Fruit fly (Drosophila melanogaster) whole organism, embryonic: ENCODE data around the gene CG8281.
A peak's percentile ranks its signal among the peaks of the same experiment; 100 is the strongest.

Source experiments
- Atf-2 ChIP-seq: fragments of 200-800 bp; sonication (Bioruptor generic); optimal IDR thresholded peaks from 2 replicates; lab custom pipeline; 2016; ENCODE audit warnings: missing biosample characterization, missing genetic modification characterization
- Atf6 ChIP-seq: fragments of 200-800 bp; sonication (Bioruptor generic); IDR thresholded peaks from 2 replicates; pipeline ENCODE4 v1.3.6; 2022; ENCODE audit warnings: missing biosample characterization, missing genetic modification characterization
- CG10209 ChIP-seq: fragments of 200-800 bp; sonication (Bioruptor generic); optimal IDR thresholded peaks from 3 replicates; lab custom pipeline; 2017; ENCODE audit warnings: missing biosample characterization, mild to moderate bottlenecking, missing genetic modification characterization, missing genetic modification reagents
- CG11085 ChIP-seq: fragments of 200-800 bp; sonication (Bioruptor generic); IDR thresholded peaks from 2 replicates; pipeline ENCODE4 v1.3.6; 2022; ENCODE audit warnings: missing biosample characterization, missing genetic modification characterization
- CG11093 ChIP-seq: fragments of 200-800 bp; sonication (Bioruptor generic); IDR thresholded peaks from 3 replicates; pipeline ENCODE4 v1.3.6; 2022; ENCODE audit warnings: missing biosample characterization, missing genetic modification characterization
- CG11560 ChIP-seq: fragments of 200-800 bp; sonication (Bioruptor generic); IDR thresholded peaks from 3 replicates; pipeline ENCODE4 v1.3.6; 2022; ENCODE audit warnings: missing biosample characterization, missing genetic modification characterization
- CG12299 ChIP-seq: fragments of 200-800 bp; sonication (Bioruptor generic); optimal IDR thresholded peaks from 2 replicates; lab custom pipeline; 2018; ENCODE audit warnings: missing biosample characterization, mild to moderate bottlenecking, missing genetic modification characterization
- CG12391 ChIP-seq: fragments of 200-800 bp; sonication (Bioruptor generic); optimal IDR thresholded peaks from 3 replicates; lab custom pipeline; 2018; ENCODE audit warnings: missing biosample characterization, mild to moderate bottlenecking, missing genetic modification characterization, moderate library complexity
- CG12744 ChIP-seq: fragments of 200-800 bp; sonication (Bioruptor generic); optimal IDR thresholded peaks from 2 replicates; lab custom pipeline; 2016; ENCODE audit warnings: missing biosample characterization, missing genetic modification characterization
- CG14667 ChIP-seq: fragments of 200-800 bp; sonication (Bioruptor generic); IDR thresholded peaks from 2 replicates; pipeline ENCODE4 v1.3.6; 2022; ENCODE audit warnings: missing biosample characterization, missing genetic modification characterization
- CG15514 ChIP-seq: fragments of 200-800 bp; sonication (Bioruptor generic); optimal IDR thresholded peaks from 3 replicates; lab custom pipeline; 2017; ENCODE audit warnings: missing biosample characterization, missing genetic modification characterization, mild to moderate bottlenecking, moderate library complexity, missing genetic modification reagents
- CG17568 ChIP-seq: fragments of 200-800 bp; sonication (Bioruptor generic); optimal IDR thresholded peaks from 2 replicates; lab custom pipeline; 2018; ENCODE audit warnings: missing biosample characterization, mild to moderate bottlenecking, missing genetic modification characterization, moderate library complexity
- CG17612 ChIP-seq: fragments of 200-800 bp; sonication (Bioruptor generic); IDR thresholded peaks from 2 replicates; pipeline ENCODE4 v1.3.6; 2022; ENCODE audit warnings: missing biosample characterization, missing genetic modification characterization
- CG1832 ChIP-seq: fragments of 200-800 bp; sonication (Bioruptor generic); optimal IDR thresholded peaks from 2 replicates; lab custom pipeline; 2017; ENCODE audit warnings: missing biosample characterization, mild to moderate bottlenecking, missing genetic modification characterization, inconsistent platforms
- CG34224 ChIP-seq: fragments of 200-800 bp; sonication (Bioruptor generic); IDR thresholded peaks from 3 replicates; pipeline ENCODE4 v1.3.6; 2022; ENCODE audit warnings: missing biosample characterization, missing genetic modification characterization; ENCODE audit not compliant: partially characterized antibody
- CG3995 ChIP-seq: fragments of 200-800 bp; sonication (Bioruptor generic); optimal IDR thresholded peaks from 3 replicates; lab custom pipeline; 2016; ENCODE audit warnings: missing biosample characterization, missing genetic modification characterization
- CG4404 ChIP-seq: fragments of 200-800 bp; sonication (Bioruptor generic); IDR thresholded peaks from 2 replicates; pipeline ENCODE4 v1.3.6; 2022; ENCODE audit warnings: missing biosample characterization, missing genetic modification characterization
- CG4424 ChIP-seq: fragments of 200-800 bp; sonication (Bioruptor generic); optimal IDR thresholded peaks from 3 replicates; lab custom pipeline; 2016; ENCODE audit warnings: missing biosample characterization, missing genetic modification characterization
- CG6272 ChIP-seq: fragments of 200-800 bp; sonication (Bioruptor generic); IDR thresholded peaks from 2 replicates; pipeline ENCODE4 v1.3.6; 2022; ENCODE audit warnings: missing biosample characterization, missing genetic modification characterization
- CG6813 ChIP-seq: fragments of 200-800 bp; sonication (Bioruptor generic); optimal IDR thresholded peaks from 2 replicates; lab custom pipeline; 2017; ENCODE audit warnings: missing biosample characterization, missing genetic modification characterization, mild to moderate bottlenecking, moderate library complexity, missing genetic modification reagents
- CG6854 ChIP-seq: fragments of 200-800 bp; sonication (Bioruptor generic); optimal IDR thresholded peaks from 3 replicates; lab custom pipeline; 2017; ENCODE audit warnings: missing biosample characterization, mild to moderate bottlenecking, missing genetic modification characterization
- CG7928 ChIP-seq: fragments of 200-800 bp; sonication (Bioruptor generic); optimal IDR thresholded peaks from 2 replicates; lab custom pipeline; 2017; ENCODE audit warnings: missing biosample characterization, mild to moderate bottlenecking, missing genetic modification characterization
- CG8359 ChIP-seq: fragments of 200-800 bp; sonication (Bioruptor generic); optimal IDR thresholded peaks from 2 replicates; lab custom pipeline; 2017; ENCODE audit warnings: missing biosample characterization, mild to moderate bottlenecking, missing genetic modification characterization, borderline replicate concordance
- CG8944 ChIP-seq: fragments of 200-800 bp; sonication (Bioruptor generic); optimal IDR thresholded peaks from 3 replicates; lab custom pipeline; 2016; ENCODE audit warnings: missing biosample characterization, missing genetic modification characterization
- CG9215 ChIP-seq: fragments of 200-800 bp; sonication (Bioruptor generic); IDR thresholded peaks from 2 replicates; pipeline ENCODE4 v1.3.6; 2022; ENCODE audit warnings: missing biosample characterization, missing genetic modification characterization
- Hr3 ChIP-seq: fragments of 200-800 bp; sonication (Bioruptor generic); optimal IDR thresholded peaks from 3 replicates; lab custom pipeline; 2016; ENCODE audit warnings: missing biosample characterization, missing genetic modification characterization
- MTF-1 ChIP-seq: fragments of 200-800 bp; sonication (Bioruptor generic); optimal IDR thresholded peaks from 2 replicates; lab custom pipeline; 2018; ENCODE audit warnings: missing biosample characterization, mild to moderate bottlenecking, missing genetic modification characterization, borderline replicate concordance
- Mad ChIP-seq: fragments of 200-800 bp; sonication (Bioruptor generic); optimal IDR thresholded peaks from 2 replicates; lab custom pipeline; 2016; ENCODE audit warnings: missing biosample characterization, missing genetic modification characterization
- NK7.1 ChIP-seq: fragments of 200-800 bp; sonication (Bioruptor generic); optimal IDR thresholded peaks from 3 replicates; lab custom pipeline; 2016; ENCODE audit warnings: missing biosample characterization, missing genetic modification characterization
- Nf-YA ChIP-seq: fragments of 200-800 bp; sonication (Bioruptor generic); IDR thresholded peaks from 2 replicates; pipeline ENCODE4 v1.3.6; 2022; ENCODE audit warnings: missing biosample characterization, missing genetic modification characterization
- Ravus ChIP-seq: fragments of 200-800 bp; sonication (Bioruptor generic); IDR thresholded peaks from 2 replicates; pipeline ENCODE4 v1.3.6; 2022; ENCODE audit warnings: missing biosample characterization, missing genetic modification characterization
- Sox100B ChIP-seq: fragments of 200-800 bp; sonication (Bioruptor generic); optimal IDR thresholded peaks from 3 replicates; lab custom pipeline; 2018; ENCODE audit warnings: missing biosample characterization, mild to moderate bottlenecking, missing genetic modification characterization
- bbx ChIP-seq: fragments of 200-800 bp; sonication (Bioruptor generic); IDR thresholded peaks from 2 replicates; pipeline ENCODE4 v1.3.6; 2022; ENCODE audit warnings: missing biosample characterization, missing genetic modification characterization; ENCODE audit not compliant: partially characterized antibody
- chm ChIP-seq: fragments of 200-800 bp; sonication (Bioruptor generic); IDR thresholded peaks from 2 replicates; pipeline ENCODE4 v1.3.6; 2022; ENCODE audit warnings: missing biosample characterization, missing genetic modification characterization
- da ChIP-seq: fragments of 200-800 bp; sonication (Bioruptor generic); optimal IDR thresholded peaks from 2 replicates; lab custom pipeline; 2016; ENCODE audit warnings: missing biosample characterization, missing genetic modification characterization
- danr ChIP-seq: fragments of 200-800 bp; sonication (Bioruptor generic); IDR thresholded peaks from 2 replicates; pipeline ENCODE4 v1.3.6; 2022; ENCODE audit warnings: missing biosample characterization, missing genetic modification characterization
- eyg ChIP-seq: fragments of 200-800 bp; sonication (Bioruptor generic); optimal IDR thresholded peaks from 3 replicates; lab custom pipeline; 2016; ENCODE audit warnings: missing biosample characterization, missing genetic modification characterization
- fd102C ChIP-seq: fragments of 200-800 bp; sonication (Bioruptor generic); optimal IDR thresholded peaks from 2 replicates; lab custom pipeline; 2018; ENCODE audit warnings: missing biosample characterization, mild to moderate bottlenecking, missing genetic modification characterization, moderate library complexity
- fd96Cb ChIP-seq: fragments of 200-800 bp; sonication (Bioruptor generic); optimal IDR thresholded peaks from 2 replicates; lab custom pipeline; 2018; ENCODE audit warnings: missing biosample characterization, mild to moderate bottlenecking, missing genetic modification characterization, moderate library complexity
- ftz-f1 ChIP-seq: fragments of 200-800 bp; sonication (Bioruptor generic); optimal IDR thresholded peaks from 2 replicates; lab custom pipeline; 2016; ENCODE audit warnings: missing biosample characterization, missing genetic modification characterization
- klu ChIP-seq: fragments of 200-800 bp; sonication (Bioruptor generic); IDR thresholded peaks from 2 replicates; pipeline ENCODE4 v1.3.6; 2022; ENCODE audit warnings: missing biosample characterization, missing genetic modification characterization
- lola ChIP-seq, 3 experiments: fragments of >200 bp in 2 of 3; fragments of 200-800 bp in 1 of 3; sonication (Bioruptor generic) in 1 of 3; optimal IDR thresholded peaks; 2 replicates each; lab custom pipeline; 2017 to 2019; ENCODE audit warnings: missing biosample characterization in 3 of 3, missing genetic modification characterization in 3 of 3, mild to moderate bottlenecking in 1 of 3, moderate library complexity in 1 of 3
- nerfin-2 ChIP-seq: fragments of 200-800 bp; sonication (Bioruptor generic); IDR thresholded peaks from 2 replicates; pipeline ENCODE4 v1.3.6; 2022; ENCODE audit warnings: missing biosample characterization, missing genetic modification characterization; ENCODE audit not compliant: partially characterized antibody
- nom ChIP-seq: fragments of 200-800 bp; sonication (Bioruptor generic); optimal IDR thresholded peaks from 2 replicates; lab custom pipeline; 2017; ENCODE audit warnings: missing biosample characterization, missing genetic modification characterization, mild to moderate bottlenecking, moderate library complexity, missing genetic modification reagents
- pho ChIP-seq: fragments of 200-800 bp; sonication (Bioruptor generic); optimal IDR thresholded peaks from 2 replicates; lab custom pipeline; 2016; ENCODE audit warnings: missing biosample characterization, missing genetic modification characterization
- phol ChIP-seq: fragments of 200-800 bp; sonication (Bioruptor generic); optimal IDR thresholded peaks from 3 replicates; lab custom pipeline; 2018; ENCODE audit warnings: missing biosample characterization, mild to moderate bottlenecking, missing genetic modification characterization, moderate library complexity
- pita ChIP-seq: fragments of 200-800 bp; sonication (Bioruptor generic); optimal IDR thresholded peaks from 2 replicates; lab custom pipeline; 2017; ENCODE audit warnings: missing biosample characterization, mild to moderate bottlenecking, missing genetic modification characterization
- pnt ChIP-seq: fragments of 200-800 bp; sonication (Bioruptor generic); optimal IDR thresholded peaks from 3 replicates; lab custom pipeline; 2016; ENCODE audit warnings: missing biosample characterization, missing genetic modification characterization
- slp2 ChIP-seq: fragments of 200-800 bp; sonication (Bioruptor generic); optimal IDR thresholded peaks from 2 replicates; lab custom pipeline; 2016; ENCODE audit warnings: missing biosample characterization, missing genetic modification characterization
- tx ChIP-seq: fragments of 200-800 bp; sonication (Bioruptor generic); optimal IDR thresholded peaks from 2 replicates; lab custom pipeline; 2016; ENCODE audit warnings: missing biosample characterization, missing genetic modification characterization
- unpg ChIP-seq: fragments of 200-800 bp; sonication (Bioruptor generic); optimal IDR thresholded peaks from 3 replicates; lab custom pipeline; 2018; ENCODE audit warnings: missing biosample characterization, mild to moderate bottlenecking, missing genetic modification characterization, moderate library complexity

CG8281 gene

dm6 chr3L:7866558-7866957, 45.7 kb upstream of the CG8281 start (continued):
- TF ChIP-seq slp2 (GFP tag; lab: Kevin White, UChicago) (no peak), NK7.1 (GFP tag; lab: Kevin White, UChicago) (no peak), CG8359 (GFP tag; lab: Kevin White, UChicago) (no peak), CG11560 (tag; lab: Robert Waterston, UW) (no peak), nerfin-2 (GFP tag; lab: Robert Waterston, UW) (no peak), CG7928 (no peak), Atf6 (peak; percentile 60), unpg (GFP tag; lab: Kevin White, UChicago) (no peak), CG17568 (no peak), CG10209 (peak; percentile 19), CG4424 (GFP tag; lab: Kevin White, UChicago) (no peak), CG12299 (tag; lab: Kevin White, UChicago) (peak; percentile 21), Mad (GFP tag; lab: Kevin White, UChicago) (no peak), CG17612 (GFP tag; lab: Robert Waterston, UW) (0 out of 2 replicates have a peak, but pooled peaks have one; percentile 6), CG12391 (tag; lab: Kevin White, UChicago) (peak; percentile 3), CG6813 (GFP tag; lab: Kevin White, UChicago) (no peak), Ravus (GFP tag; lab: Robert Waterston, UW) (no peak), Nf-YA (GFP tag; lab: Robert Waterston, UW) (no peak), bbx (GFP tag; lab: Robert Waterston, UW) (no peak), CG11093 (GFP tag; lab: Robert Waterston, UW) (peak; percentile 17; the same call in 1 of the 3 replicates), fd96Cb (no peak), CG6272 (GFP tag; lab: Robert Waterston, UW) (no peak), CG9215 (GFP tag; lab: Robert Waterston, UW) (peak; percentile 46; the same call in 1 of the 2 replicates), fd102C (GFP tag; lab: Kevin White, UChicago) (no peak), tx (no peak), CG12744 (no peak), Atf-2 (GFP tag; lab: Kevin White, UChicago) (no peak), danr (GFP tag; lab: Robert Waterston, UW) (no peak), pnt (GFP tag; lab: Kevin White, UChicago) (no peak), CG15514 (GFP tag; lab: Kevin White, UChicago) (peak; percentile 49), pita (GFP tag; lab: Kevin White, UChicago) (no peak), eyg (GFP tag; lab: Kevin White, UChicago) (no peak), klu (GFP tag; lab: Robert Waterston, UW) (no peak), Sox100B (GFP tag; lab: Kevin White, UChicago) (peak; percentile 33), CG1832 (no peak), lola (GFP tag; optimal IDR thresholded peaks at IDR 0.05; lab: Kevin White, UChicago) (no peak), ftz-f1 (GFP tag; lab: Kevin White, UChicago) (no peak), CG6854 (GFP tag; lab: Kevin White, UChicago) (no peak), MTF-1 (GFP tag; lab: Kevin White, UChicago) (no peak), CG11085 (GFP tag; lab: Robert Waterston, UW) (peak; percentile 39), CG8944 (GFP tag; lab: Kevin White, UChicago) (no peak), pho (GFP tag; lab: Kevin White, UChicago) (peak; percentile 22), nom (GFP tag; lab: Kevin White, UChicago) (no peak), CG3995 (no peak), phol (tag; lab: Kevin White, UChicago) (peak; percentile 12), CG34224 (GFP tag; lab: Robert Waterston, UW) (no peak), da (no peak), chm (GFP tag; lab: Robert Waterston, UW) (no peak), CG4404 (GFP tag; lab: Robert Waterston, UW) (peak; percentile 25; the same call in 1 of the 2 replicates), Hr3 (no peak), CG14667 (GFP tag; lab: Robert Waterston, UW) (no peak)
